Worm (Caenorhabditis elegans): Measurements from ENCODE around the gene flp-15.
A peak's percentile ranks its signal among the peaks of the same experiment; 100 is the strongest.

The flp-15 gene

DNA sequence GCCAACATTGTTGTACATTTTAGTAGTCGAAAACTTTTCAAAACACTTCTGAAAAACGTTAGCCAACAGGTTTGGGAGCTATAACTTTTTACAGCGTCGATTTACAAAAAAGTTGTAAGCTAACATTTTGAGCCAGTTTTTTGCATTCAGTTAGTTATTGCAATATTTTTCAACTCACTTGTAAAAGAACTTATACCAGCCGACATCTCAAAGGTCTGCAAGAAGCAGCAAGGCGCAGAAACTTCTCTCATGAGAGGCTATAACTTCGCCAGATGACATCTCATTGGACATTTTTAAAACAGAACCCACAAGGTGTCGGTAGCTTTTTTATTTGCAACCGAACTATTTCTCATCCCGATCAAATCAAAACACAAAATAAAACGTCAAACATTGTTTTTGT is 1.9 kb upstream of the flp-15 start:
- TF ChIP-seq unc-39 (tag; optimal IDR thresholded peaks at IDR 0.05), result no peak
- TF ChIP-seq elt-3 (tag; optimal IDR thresholded peaks at IDR 0.05), result no peak
- TF ChIP-seq lin-13 (tag; optimal IDR thresholded peaks at IDR 0.05), result no peak

DNA sequence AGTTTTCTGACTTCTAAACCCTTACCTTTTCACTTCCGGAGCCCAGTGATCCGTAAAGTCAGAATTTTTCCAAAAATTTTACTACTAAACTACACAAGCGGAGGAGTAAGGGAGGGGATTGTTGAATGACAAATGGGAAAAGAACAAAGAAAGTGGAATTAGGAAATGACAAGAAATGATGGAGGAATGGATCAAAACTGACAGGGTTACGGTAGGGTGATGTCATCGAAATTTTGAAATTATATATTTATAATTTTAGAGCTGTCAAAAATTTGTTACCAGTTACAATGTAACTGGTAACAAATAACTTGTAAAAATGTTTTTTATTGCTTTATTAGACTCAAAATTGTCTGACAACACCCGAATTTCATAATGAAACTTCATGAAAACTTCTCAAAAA is 1.2 kb downstream of the flp-15 start:
- TF ChIP-seq hlh-1 (tag; optimal IDR thresholded peaks at IDR 0.05) (no peak), pha-4 (tag; optimal IDR thresholded peaks at IDR 0.05) (no peak), nhr-76 (tag; optimal IDR thresholded peaks at IDR 0.05) (no peak), mls-2 (tag; optimal IDR thresholded peaks at IDR 0.05) (no peak), ztf-11 (tag; optimal IDR thresholded peaks at IDR 0.05) (no peak), flh-1 (GFP tag; optimal IDR thresholded peaks at IDR 0.05) (no peak), ceh-43 (GFP tag; optimal IDR thresholded peaks at IDR 0.05) (no peak), lin-32 (GFP tag; optimal IDR thresholded peaks at IDR 0.05) (no peak), bed-3 (GFP tag; optimal IDR thresholded peaks at IDR 0.05) (no peak), unc-62 (GFP tag; optimal IDR thresholded peaks at IDR 0.05) (no peak), sem-2 (GFP tag; optimal IDR thresholded peaks at IDR 0.05) (no peak), ceh-83 (GFP tag; optimal IDR thresholded peaks at IDR 0.05) (no peak), blmp-1 (tag; optimal IDR thresholded peaks at IDR 0.05) (no peak), lin-13 (tag; optimal IDR thresholded peaks at IDR 0.05) (no peak), mab-5 (tag; optimal IDR thresholded peaks at IDR 0.05) (no peak), nhr-237 (tag; optimal IDR thresholded peaks at IDR 0.05) (no peak), nhr-12 (tag; optimal IDR thresholded peaks at IDR 0.05) (no peak), tbx-8 (GFP tag; optimal IDR thresholded peaks at IDR 0.05) (no peak), elt-3 (tag; optimal IDR thresholded peaks at IDR 0.05) (no peak)

DNA sequence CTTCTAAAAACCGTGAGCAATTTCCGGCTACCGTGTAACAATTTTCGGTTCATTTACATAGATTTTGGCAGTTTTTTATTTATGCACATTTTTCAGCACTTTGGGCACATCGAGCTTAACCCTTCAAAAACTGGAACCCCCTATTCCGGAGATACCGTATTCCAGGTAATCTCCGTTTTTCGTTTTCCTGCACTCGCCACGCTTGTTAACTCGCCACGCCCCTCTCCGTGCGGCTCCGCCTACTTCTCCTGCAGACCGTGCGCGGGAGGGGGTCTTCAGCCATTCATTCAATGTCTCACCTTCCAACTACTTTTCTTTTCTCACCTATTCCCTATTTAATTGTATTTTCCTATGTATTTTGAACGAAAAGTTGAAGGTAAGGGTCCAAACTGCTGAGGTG is 7.5 kb downstream of the flp-15 start:
- no peak for TF ChIP-seq ham-2 (GFP tag; optimal IDR thresholded peaks at IDR 0.05)

DNA sequence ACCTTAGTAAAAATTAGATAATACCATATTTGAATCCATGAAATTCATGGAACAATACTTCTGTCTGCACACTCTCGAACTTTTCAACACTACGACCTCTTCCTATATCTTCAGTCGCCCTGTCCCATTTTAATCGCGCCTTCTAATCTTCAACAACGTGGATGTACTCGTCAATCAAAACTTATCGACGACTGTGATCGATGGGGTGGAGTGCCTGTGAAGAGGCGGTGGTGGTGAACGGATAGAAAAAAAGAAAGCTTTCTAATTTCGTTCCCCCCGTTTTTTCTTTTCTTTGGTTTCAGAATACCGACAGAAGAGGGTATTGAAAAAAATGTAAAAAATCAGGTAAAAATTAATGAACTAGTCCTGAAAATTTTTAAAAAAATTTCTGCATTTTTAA is 8.6 kb downstream of the flp-15 start:
- peak; percentile 46 for TF ChIP-seq unc-62 (GFP tag; optimal IDR thresholded peaks at IDR 0.05)
- no peak for TF ChIP-seq elt-1 (tag; optimal IDR thresholded peaks at IDR 0.05; ENCODE audit: borderline replicate concordance, insufficient read depth)
- TF ChIP-seq M03D4.4 (tag; optimal IDR thresholded peaks at IDR 0.05), result no peak
- TF ChIP-seq lin-13 (tag; optimal IDR thresholded peaks at IDR 0.05), result no peak

DNA sequence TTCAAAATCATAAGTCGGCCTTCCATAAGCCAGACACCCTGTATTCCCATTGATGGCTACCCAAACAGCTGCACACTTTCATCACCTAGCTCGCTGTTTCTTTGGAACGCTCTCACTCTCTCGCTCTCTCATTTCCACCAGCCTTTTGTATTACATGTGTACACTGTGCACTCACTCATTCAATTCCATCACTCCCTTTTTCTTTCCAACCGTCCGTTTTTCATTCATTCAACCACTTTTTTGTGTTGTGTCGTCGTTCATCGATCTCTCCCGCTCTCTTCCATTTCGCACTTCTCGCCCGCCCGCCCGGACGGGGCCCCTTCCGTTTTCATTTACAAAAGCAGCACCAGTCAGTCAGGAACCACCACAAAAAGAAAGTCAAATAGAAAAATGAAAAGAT is 9.7 kb downstream of the flp-15 start:
- TF ChIP-seq ceh-43 (GFP tag; optimal IDR thresholded peaks at IDR 0.05) (no peak), ham-2 (GFP tag; optimal IDR thresholded peaks at IDR 0.05) (peak; percentile 6), ztf-11 (tag; optimal IDR thresholded peaks at IDR 0.05) (no peak), tbx-8 (GFP tag; optimal IDR thresholded peaks at IDR 0.05) (no peak), unc-62 (GFP tag; optimal IDR thresholded peaks at IDR 0.05) (no peak), lin-32 (GFP tag; optimal IDR thresholded peaks at IDR 0.05) (no peak), lsy-2 (tag; optimal IDR thresholded peaks at IDR 0.05) (no peak), elt-1 (tag; optimal IDR thresholded peaks at IDR 0.05; ENCODE audit: borderline replicate concordance, insufficient read depth) (no peak), nhr-28 (tag; optimal IDR thresholded peaks at IDR 0.05) (no peak), blmp-1 (tag; optimal IDR thresholded peaks at IDR 0.05) (no peak), ceh-83 (GFP tag; optimal IDR thresholded peaks at IDR 0.05) (peak; percentile 63), flh-1 (GFP tag; optimal IDR thresholded peaks at IDR 0.05) (no peak), pha-4 (tag; optimal IDR thresholded peaks at IDR 0.05) (peak; percentile 26), mab-5 (tag; optimal IDR thresholded peaks at IDR 0.05) (no peak), bed-3 (GFP tag; optimal IDR thresholded peaks at IDR 0.05) (no peak), nhr-237 (tag; optimal IDR thresholded peaks at IDR 0.05) (no peak), nhr-12 (tag; optimal IDR thresholded peaks at IDR 0.05) (no peak)

DNA sequence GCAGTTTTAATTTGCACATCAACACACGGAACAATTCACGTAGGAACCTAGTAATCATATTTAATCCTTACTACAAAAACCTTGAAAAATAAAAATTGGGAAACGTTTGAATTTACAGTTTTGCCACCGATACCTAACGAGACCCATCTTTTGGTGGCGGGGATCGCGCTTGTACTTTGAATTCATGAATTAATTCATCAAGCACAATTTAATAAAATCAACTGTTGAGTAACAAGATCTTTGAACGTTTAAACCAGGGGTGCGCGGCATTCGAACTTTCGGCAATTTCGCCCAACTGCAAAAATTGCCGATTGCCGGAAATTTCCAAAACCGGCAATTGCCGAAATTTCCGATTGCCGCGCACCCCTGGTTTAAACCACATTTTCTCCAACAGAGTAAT is 11.0 kb downstream of the flp-15 start:
- TF ChIP-seq zip-8 (tag; optimal IDR thresholded peaks at IDR 0.05) (no peak), pha-4 (tag; optimal IDR thresholded peaks at IDR 0.05) (no peak), sptf-1 (tag; optimal IDR thresholded peaks at IDR 0.05) (no peak), ceh-43 (GFP tag; optimal IDR thresholded peaks at IDR 0.05) (no peak), ceh-83 (GFP tag; optimal IDR thresholded peaks at IDR 0.05) (no peak)

DNA sequence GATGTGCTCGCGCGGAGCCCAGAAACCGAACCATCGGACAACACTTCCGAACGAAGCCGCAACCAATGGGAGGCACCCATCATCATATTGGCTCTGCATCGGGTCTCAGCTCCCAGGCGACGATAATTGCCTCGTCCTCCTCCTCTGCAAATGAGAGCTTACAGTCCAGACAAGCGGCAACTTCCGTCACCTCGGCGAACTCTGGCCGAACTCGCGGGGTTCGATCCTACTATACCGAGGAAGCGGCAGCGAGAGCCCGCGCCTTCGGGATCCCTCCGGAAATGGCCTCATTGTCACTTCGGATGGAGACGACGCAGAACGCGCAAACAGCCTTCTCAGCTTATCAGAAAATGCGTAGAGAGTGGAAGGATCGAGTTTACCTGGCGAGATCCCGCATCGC is 12.7 kb downstream of the flp-15 start:
- TF ChIP-seq ceh-83 (GFP tag; optimal IDR thresholded peaks at IDR 0.05), result no peak
- no peak for TF ChIP-seq lsy-2 (tag; optimal IDR thresholded peaks at IDR 0.05)
- no peak for TF ChIP-seq nhr-76 (tag; optimal IDR thresholded peaks at IDR 0.05)
- peak; percentile 4 for TF ChIP-seq sem-2 (GFP tag; optimal IDR thresholded peaks at IDR 0.05)
- no peak for TF ChIP-seq tbx-8 (GFP tag; optimal IDR thresholded peaks at IDR 0.05)
- TF ChIP-seq cnd-1 (tag; optimal IDR thresholded peaks at IDR 0.05), result no peak

All from whole organism, mixed stage, embryonic.